Fruit fly (Drosophila melanogaster) whole organism, adult: ENCODE results near the gene Aps.
A peak's percentile ranks its signal among the peaks of the same experiment; 100 is the strongest.

Source experiments
- CG11617 ChIP-seq: fragments of 200-800 bp; sonication (Bioruptor generic); optimal IDR thresholded peaks from 2 replicates; lab custom pipeline; 2017; ENCODE audit warnings: mild to moderate bottlenecking, missing biosample characterization, missing genetic modification reagents, missing genetic modification characterization
- CG12768 ChIP-seq: fragments of 200-800 bp; sonication (Bioruptor generic); optimal IDR thresholded peaks from 2 replicates; lab custom pipeline; 2017; ENCODE audit warnings: missing biosample characterization, missing genetic modification characterization, mild to moderate bottlenecking, moderate library complexity, missing genetic modification reagents
- CG14711 ChIP-seq: fragments of 200-800 bp; sonication (Bioruptor generic); optimal IDR thresholded peaks from 2 replicates; lab custom pipeline; 2018; ENCODE audit warnings: missing biosample characterization, mild to moderate bottlenecking, missing genetic modification characterization, moderate library complexity
- CG1620 ChIP-seq: fragments of 200-800 bp; sonication (Bioruptor generic); optimal IDR thresholded peaks from 2 replicates; lab custom pipeline; 2016; ENCODE audit warnings: missing biosample characterization, missing genetic modification characterization
- CG33017 ChIP-seq: fragments of 200-800 bp; sonication (Bioruptor generic); optimal IDR thresholded peaks from 2 replicates; lab custom pipeline; 2018; ENCODE audit warnings: missing biosample characterization, mild to moderate bottlenecking, missing genetic modification characterization, moderate library complexity
- CG5204 ChIP-seq: fragments of 200-800 bp; sonication (Bioruptor generic); optimal IDR thresholded peaks from 2 replicates; lab custom pipeline; 2016; ENCODE audit warnings: missing biosample characterization, missing genetic modification characterization
- CG7045 ChIP-seq: fragments of 200-800 bp; sonication (Bioruptor generic); optimal IDR thresholded peaks from 2 replicates; lab custom pipeline; 2017; ENCODE audit warnings: missing biosample characterization, mild to moderate bottlenecking, missing genetic modification characterization
- CG7101 ChIP-seq: fragments of 200-800 bp; sonication (Bioruptor generic); optimal IDR thresholded peaks from 2 replicates; lab custom pipeline; 2018; ENCODE audit warnings: missing biosample characterization, mild to moderate bottlenecking, missing genetic modification characterization, moderate library complexity
- Clk ChIP-seq: fragments of 200-800 bp; sonication (Bioruptor generic); optimal IDR thresholded peaks from 2 replicates; lab custom pipeline; 2017; ENCODE audit warnings: missing biosample characterization, missing genetic modification characterization
- Crg-1 ChIP-seq: fragments of 200-800 bp; sonication (Bioruptor generic); optimal IDR thresholded peaks from 2 replicates; lab custom pipeline; 2016; ENCODE audit warnings: missing biosample characterization, missing genetic modification characterization
- Hr96 ChIP-seq: fragments of 200-800 bp; sonication (Bioruptor generic); optimal IDR thresholded peaks from 2 replicates; lab custom pipeline; 2016; ENCODE audit warnings: missing biosample characterization, missing genetic modification characterization
- Mnt ChIP-seq: fragments of 200-800 bp; sonication (Bioruptor generic); optimal IDR thresholded peaks from 2 replicates; lab custom pipeline; 2016; ENCODE audit warnings: missing biosample characterization, mild to moderate bottlenecking, missing genetic modification characterization
- bab1 ChIP-seq: fragments of 200-800 bp; sonication (Bioruptor generic); optimal IDR thresholded peaks from 3 replicates; lab custom pipeline; 2019; ENCODE audit warnings: missing biosample characterization, mild to moderate bottlenecking, missing genetic modification characterization, moderate library complexity
- cic ChIP-seq: fragments of 200-800 bp; sonication (Bioruptor generic); optimal IDR thresholded peaks from 2 replicates; lab custom pipeline; 2017; ENCODE audit warnings: missing biosample characterization, mild to moderate bottlenecking, missing genetic modification characterization, moderate library complexity
- cnc ChIP-seq, 2 experiments: fragments of >200 bp; optimal IDR thresholded peaks; 2 replicates each; lab custom pipeline; 2017
- kay ChIP-seq: fragments of 200-800 bp; sonication (Bioruptor generic); peaks from one replicate; lab custom pipeline; 2016; ENCODE audit warnings: missing biosample characterization, missing genetic modification characterization, borderline replicate concordance
- ovo ChIP-seq: fragments of 200-800 bp; sonication (Bioruptor generic); optimal IDR thresholded peaks from 2 replicates; lab custom pipeline; 2016; ENCODE audit warnings: missing biosample characterization, missing genetic modification characterization
- pad ChIP-seq: fragments of 200-800 bp; sonication (Bioruptor generic); optimal IDR thresholded peaks from 3 replicates; lab custom pipeline; 2017; ENCODE audit warnings: missing biosample characterization, missing genetic modification characterization, mild to moderate bottlenecking, moderate library complexity, missing genetic modification reagents
- tj ChIP-seq: fragments of 200-800 bp; sonication (Bioruptor generic); optimal IDR thresholded peaks from 3 replicates; lab custom pipeline; 2017; ENCODE audit warnings: missing biosample characterization, mild to moderate bottlenecking, missing genetic modification characterization, moderate library complexity
- toe ChIP-seq: fragments of 200-800 bp; sonication (Bioruptor generic); optimal IDR thresholded peaks from 2 replicates; lab custom pipeline; 2016; ENCODE audit warnings: missing biosample characterization, missing genetic modification characterization

Aps gene

DNA sequence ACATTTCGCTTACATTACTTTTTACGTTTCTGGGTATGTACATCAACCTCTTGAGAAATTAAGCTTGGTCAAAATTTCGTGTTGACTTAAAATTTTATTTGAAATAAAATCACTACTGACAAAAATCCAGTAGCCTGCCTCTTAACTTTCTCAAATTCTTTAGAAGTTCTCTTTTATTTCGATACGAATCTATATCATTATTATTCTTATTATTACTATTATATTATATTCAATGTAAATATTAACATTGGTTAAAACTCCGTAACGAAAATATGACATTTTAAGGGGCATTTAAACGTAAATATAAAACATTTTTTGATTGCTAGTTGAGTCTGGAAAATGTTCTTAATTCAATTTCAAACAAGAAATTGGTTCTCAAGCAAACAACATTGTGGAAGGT is 12.6 kb downstream of the Aps start, which contains the start of gene OXA1L:
TSS of gene OXA1L (minus strand) at position 101 of the 400 bp plus-strand sequence.
- TF ChIP-seq ovo = no peak
- no peak for TF ChIP-seq kay (GFP tag; lab: Kevin White, UChicago)
- TF ChIP-seq CG5204 = no peak
- no peak for TF ChIP-seq cic (GFP tag; lab: Kevin White, UChicago)
- no peak for TF ChIP-seq CG7101 (tag; lab: Kevin White, UChicago)
- TF ChIP-seq cnc (optimal IDR thresholded peaks at IDR 0.05; lab: Kevin White, UChicago) = no peak
- no peak for TF ChIP-seq Crg-1
- no peak for TF ChIP-seq pad (GFP tag; lab: Kevin White, UChicago)
- no peak for TF ChIP-seq CG1620 (GFP tag; lab: Kevin White, UChicago)
- no peak for TF ChIP-seq CG12768 (GFP tag; lab: Kevin White, UChicago)
- no peak for TF ChIP-seq CG33017
- TF ChIP-seq Clk = no peak
- no peak for TF ChIP-seq bab1
- no peak for TF ChIP-seq Hr96 (GFP tag; lab: Kevin White, UChicago)
- TF ChIP-seq tj (GFP tag; lab: Kevin White, UChicago) = no peak

DNA sequence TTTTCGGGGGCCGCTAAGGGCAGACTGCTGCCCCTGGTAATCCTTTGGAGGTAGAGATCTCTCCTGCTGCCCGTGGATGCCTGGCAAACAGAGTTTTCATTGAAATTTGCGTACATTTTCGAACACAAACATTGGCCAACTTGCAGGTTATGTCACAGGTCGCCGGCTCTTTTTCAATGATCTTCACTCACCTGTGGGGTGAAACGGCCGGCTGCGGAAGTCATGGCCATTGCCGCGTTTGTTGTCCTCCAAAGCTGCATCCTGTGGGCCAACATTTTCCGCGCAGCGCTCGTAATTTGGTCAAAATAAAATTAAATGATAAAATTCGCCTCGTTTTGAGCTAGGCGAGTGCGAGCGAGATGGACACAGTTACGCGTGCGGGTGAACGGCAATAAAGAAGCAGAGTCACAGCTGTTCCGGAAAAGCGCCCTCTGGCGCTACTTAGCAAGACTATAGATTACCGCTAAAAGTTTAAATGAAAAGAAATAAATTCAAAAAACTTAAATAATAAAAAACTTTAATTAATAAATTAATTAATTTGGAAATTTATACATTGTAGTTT is 13.1 kb downstream of the Aps start:
- TF ChIP-seq cic (GFP tag; lab: Kevin White, UChicago) = no peak
- no peak for TF ChIP-seq CG7101 (tag; lab: Kevin White, UChicago)
- peak; percentile 21 for TF ChIP-seq bab1
- TF ChIP-seq CG12768 (GFP tag; lab: Kevin White, UChicago) = no peak
- TF ChIP-seq ovo = no peak

DNA sequence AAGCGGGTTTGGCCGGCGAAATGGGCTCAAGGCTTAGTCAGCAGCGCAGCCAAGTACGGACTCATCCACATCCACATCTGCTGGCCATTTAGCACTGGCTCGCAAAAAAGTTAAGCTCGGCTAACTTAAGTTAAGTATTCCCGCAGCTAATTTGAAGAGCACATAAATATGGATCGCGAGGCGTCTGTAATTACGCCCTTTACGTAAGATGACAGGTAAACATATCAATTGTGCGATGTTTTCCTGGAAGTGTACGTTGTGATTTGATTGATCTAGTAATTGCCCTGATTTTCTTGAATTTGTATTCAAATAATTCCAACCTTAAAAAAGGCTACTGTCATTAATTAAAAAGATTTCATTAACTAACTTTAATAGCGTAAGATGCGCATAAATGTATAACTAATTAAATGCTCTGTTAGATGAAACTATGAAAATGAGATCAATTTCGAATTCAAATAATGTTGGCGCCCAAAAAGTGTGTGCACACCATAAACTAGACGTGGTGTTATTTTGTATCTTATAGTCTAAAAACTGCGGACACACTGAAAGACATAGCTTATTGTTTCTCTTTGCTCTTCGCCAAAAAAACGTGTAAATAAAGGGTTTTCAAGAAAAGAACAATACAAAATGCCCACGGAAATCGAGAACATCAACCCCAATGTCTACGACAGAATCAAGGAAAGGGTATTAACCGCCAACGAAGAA is 16.4 kb downstream of the Aps start, which contains the start of the genes CG6409 and galla-2:
TSS of gene CG6409 (minus strand) at position 51 of the 705 bp plus-strand sequence.
TSS of gene galla-2 (plus strand) at position 555 of the 705 bp plus-strand sequence.
- TF ChIP-seq CG5204 (no peak), Mnt (GFP tag; lab: Kevin White, UChicago) (no peak), kay (GFP tag; lab: Kevin White, UChicago) (peak; percentile 17), cnc (optimal IDR thresholded peaks at IDR 0.05; lab: Kevin White, UChicago) (no peak), pad (GFP tag; lab: Kevin White, UChicago) (no peak), CG12768 (GFP tag; lab: Kevin White, UChicago) (no peak), Crg-1 (no peak)

DNA sequence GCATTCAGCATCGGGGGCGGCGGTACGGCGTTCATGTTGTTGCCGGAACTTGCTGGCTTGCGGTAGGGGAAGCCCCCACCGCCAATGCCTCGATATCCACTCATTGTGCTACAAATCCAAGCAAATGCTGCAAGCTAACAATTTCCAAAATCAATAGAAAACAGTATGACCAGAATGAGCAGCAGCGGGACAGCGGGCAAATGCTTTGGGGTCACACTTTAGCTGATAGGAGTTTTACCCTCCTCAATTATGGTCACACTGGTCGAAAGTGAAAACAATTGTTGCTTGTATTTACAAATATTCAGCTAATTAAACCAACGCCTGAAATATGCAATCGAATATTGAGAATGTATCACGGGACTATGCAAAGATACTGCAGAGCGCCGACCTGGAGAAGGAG is 20.1 kb downstream of the Aps start, which contains the start of the genes CG6418 and Blos4:
TSS of gene CG6418 (minus strand) at position 196 of the 400 bp plus-strand sequence.
TSS of gene Blos4 (plus strand) at position 244 of the 400 bp plus-strand sequence.
- TF ChIP-seq cic (GFP tag; lab: Kevin White, UChicago) (no peak), Clk (no peak), tj (GFP tag; lab: Kevin White, UChicago) (no peak), bab1 (peak; percentile 53), CG14711 (no peak), Hr96 (GFP tag; lab: Kevin White, UChicago) (no peak), CG5204 (no peak)

DNA sequence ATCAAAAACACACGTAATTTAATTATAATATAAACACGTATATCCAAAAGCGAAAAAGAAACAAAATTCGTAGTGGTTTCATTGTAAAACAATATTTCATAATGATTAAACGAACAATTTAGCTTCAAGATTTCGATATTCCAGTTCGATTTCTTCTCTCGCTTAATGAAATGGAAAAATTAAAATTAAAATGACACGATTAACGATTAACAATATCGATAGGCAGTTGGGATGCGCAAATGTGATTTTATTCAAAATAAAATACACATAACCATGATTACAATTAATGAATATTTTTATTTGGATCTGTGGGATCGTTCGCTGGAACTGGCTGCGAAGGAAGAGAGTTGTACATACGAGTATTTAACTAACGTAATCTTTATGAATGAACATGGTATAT is 22.9 kb downstream of the Aps start:
- TF ChIP-seq CG14711 (no peak), kay (GFP tag; lab: Kevin White, UChicago) (peak; percentile 31)

DNA sequence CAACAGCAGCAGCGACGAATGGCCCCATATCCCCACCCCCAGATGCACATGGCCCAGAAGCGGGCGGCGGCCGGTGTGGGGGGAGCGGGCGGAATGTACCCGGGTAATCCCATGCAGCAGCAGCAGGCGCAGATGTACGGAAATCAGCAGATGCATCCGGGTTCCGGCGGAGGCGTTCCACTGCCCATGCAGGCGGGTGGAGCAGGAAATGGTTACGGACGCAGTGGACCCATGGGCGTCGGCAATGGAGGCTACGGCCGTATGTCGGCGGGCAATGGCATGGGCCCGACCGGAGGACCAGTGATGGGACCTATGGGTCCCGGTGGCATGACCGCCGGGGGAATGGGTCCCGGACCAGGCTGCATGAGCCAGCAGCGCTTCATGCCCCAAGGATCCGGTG is 27.4 kb downstream of the Aps start:
- TF ChIP-seq Mnt (GFP tag; lab: Kevin White, UChicago) (no peak), cic (GFP tag; lab: Kevin White, UChicago) (no peak), CG14711 (no peak), CG11617 (no peak), Hr96 (GFP tag; lab: Kevin White, UChicago) (no peak), pad (GFP tag; lab: Kevin White, UChicago) (no peak), CG7101 (tag; lab: Kevin White, UChicago) (no peak), kay (GFP tag; lab: Kevin White, UChicago) (no peak), tj (GFP tag; lab: Kevin White, UChicago) (no peak), ovo (no peak), CG1620 (GFP tag; lab: Kevin White, UChicago) (no peak), toe (GFP tag; lab: Kevin White, UChicago) (no peak), CG7045 (GFP tag; lab: Kevin White, UChicago) (no peak), CG5204 (no peak), cnc (optimal IDR thresholded peaks at IDR 0.05; lab: Kevin White, UChicago) (no peak), Crg-1 (no peak), Clk (no peak), CG12768 (GFP tag; lab: Kevin White, UChicago) (no peak), CG33017 (no peak)

DNA sequence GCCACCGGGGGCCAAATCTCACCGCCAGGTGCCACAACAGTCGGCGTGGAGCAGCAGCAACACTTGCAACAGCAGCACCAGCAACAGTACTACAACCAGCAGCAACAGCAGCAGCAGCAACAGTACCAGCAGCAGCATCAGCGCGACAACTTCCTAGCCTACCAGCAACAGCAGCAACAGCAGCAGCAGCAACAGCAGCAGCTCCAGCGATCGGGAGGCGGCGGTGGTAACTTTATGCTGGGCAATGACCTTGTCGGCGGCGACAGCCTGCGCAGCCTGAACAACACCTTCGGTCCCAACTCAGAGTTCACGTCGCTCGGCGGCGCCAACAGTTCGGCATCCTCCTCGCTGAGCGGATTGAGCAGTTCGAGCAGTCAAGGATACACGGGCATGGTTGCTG is 28.8 kb downstream of the Aps start:
- TF ChIP-seq CG7101 (tag; lab: Kevin White, UChicago) = no peak
- TF ChIP-seq Clk = no peak
- no peak for TF ChIP-seq CG12768 (GFP tag; lab: Kevin White, UChicago)
- TF ChIP-seq CG11617 = no peak
- TF ChIP-seq CG7045 (GFP tag; lab: Kevin White, UChicago) = no peak
- no peak for TF ChIP-seq cnc (optimal IDR thresholded peaks at IDR 0.05; lab: Kevin White, UChicago)
- no peak for TF ChIP-seq pad (GFP tag; lab: Kevin White, UChicago)
- no peak for TF ChIP-seq CG33017
- no peak for TF ChIP-seq CG14711
- no peak for TF ChIP-seq Hr96 (GFP tag; lab: Kevin White, UChicago)
- TF ChIP-seq CG5204 = no peak
- no peak for TF ChIP-seq Crg-1
- TF ChIP-seq tj (GFP tag; lab: Kevin White, UChicago) = no peak
- TF ChIP-seq ovo = no peak
- TF ChIP-seq toe (GFP tag; lab: Kevin White, UChicago) = no peak
